Fruit fly (Drosophila melanogaster) whole organism, larva: ENCODE results near the gene CG12948.

Experiments used
- noc ChIP-seq: fragments of 200-800 bp; sonication (Bioruptor generic); optimal IDR thresholded peaks from 3 replicates; lab custom pipeline; 2019; ENCODE audit warnings: missing biosample characterization, mild to moderate bottlenecking, missing genetic modification characterization, moderate library complexity

CG12948 gene

DNA sequence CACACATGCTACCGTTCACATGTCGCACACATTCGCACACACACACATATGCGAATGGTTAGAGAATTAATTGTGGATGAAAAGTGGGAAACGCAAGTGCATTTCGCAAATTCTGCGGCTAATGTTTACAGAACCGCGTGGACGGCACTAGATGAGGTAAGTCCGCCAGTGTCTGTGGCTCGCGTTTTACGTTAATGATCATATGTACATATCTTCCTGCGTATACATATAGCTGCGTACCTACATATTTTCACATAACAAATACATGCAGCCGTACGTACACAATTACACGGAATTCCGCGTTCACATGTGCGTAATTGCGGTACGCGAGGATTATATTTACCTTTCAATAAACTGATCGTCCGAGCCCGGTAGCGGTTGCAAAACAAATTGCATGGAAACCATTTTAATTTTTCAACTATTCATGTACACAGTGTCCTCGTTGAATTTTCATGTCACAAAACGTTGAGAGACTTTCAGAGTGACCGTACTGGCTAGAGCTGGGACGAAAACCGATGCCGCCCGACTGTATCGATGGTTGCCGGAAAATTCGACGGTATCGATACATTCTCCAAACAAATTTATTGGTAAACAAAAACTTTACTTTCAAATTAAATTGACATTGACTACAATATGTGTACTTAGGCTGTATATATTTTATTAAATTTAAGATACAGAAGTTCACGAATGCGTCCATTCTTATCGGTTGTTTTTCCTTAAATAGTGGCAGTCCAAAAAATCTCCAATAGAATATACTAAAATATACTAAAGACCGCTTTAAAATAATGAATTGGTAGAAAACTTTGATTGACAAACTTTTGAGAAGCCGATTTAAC lies 22.2 kb downstream of the CG12948 start, which contains the start of gene hyd:
hyd (minus strand) TSS at position 495 of the 836 bp plus-strand sequence.
- no peak for TF ChIP-seq noc (tag; lab: Kevin White, UChicago)

DNA sequence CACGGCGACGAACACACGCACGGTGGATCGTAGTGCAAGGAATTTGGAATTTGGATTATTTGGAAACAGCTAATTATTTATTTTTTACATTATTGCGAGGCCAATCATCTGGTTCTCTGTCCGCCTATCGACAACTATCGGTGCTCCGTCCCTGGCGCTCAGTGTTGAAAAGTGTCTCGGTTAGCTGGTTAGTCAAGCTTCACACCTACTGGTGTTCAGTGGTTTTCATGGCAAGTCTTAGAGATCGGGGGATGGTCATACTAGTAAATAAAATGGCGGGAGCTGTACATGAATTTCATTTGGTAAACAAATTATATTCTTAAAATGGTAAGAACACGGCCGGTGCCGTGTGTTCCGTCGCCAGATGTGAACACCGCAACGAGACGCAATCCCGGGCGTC lies 36.7 kb downstream of the CG12948 start, which contains the start of the genes trbd and dmt:
trbd (minus strand) TSS at position 152 of the 400 bp plus-strand sequence.
dmt (plus strand) TSS at position 257 of the 400 bp plus-strand sequence.
- no peak for TF ChIP-seq noc (tag; lab: Kevin White, UChicago)

DNA sequence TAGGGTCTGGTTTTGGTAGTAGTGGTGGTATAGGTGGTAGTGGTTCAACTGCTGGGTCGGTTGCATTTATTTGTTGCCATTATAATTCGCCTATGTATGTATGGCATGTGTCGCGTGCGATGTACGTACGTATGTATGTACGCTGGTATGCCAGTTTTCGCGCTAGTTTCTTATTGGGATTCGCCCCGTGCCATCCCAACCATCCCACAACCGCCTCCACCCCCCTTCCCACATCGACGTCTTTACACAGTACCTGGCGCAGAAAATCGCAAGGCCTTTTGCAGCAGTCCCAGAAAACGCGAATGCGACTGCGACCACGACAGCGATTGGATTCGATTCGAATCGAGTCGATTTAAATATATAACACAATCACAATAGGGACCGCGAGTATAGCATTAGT lies 37.3 kb downstream of the CG12948 start:
- no peak for TF ChIP-seq noc (tag; lab: Kevin White, UChicago)

DNA sequence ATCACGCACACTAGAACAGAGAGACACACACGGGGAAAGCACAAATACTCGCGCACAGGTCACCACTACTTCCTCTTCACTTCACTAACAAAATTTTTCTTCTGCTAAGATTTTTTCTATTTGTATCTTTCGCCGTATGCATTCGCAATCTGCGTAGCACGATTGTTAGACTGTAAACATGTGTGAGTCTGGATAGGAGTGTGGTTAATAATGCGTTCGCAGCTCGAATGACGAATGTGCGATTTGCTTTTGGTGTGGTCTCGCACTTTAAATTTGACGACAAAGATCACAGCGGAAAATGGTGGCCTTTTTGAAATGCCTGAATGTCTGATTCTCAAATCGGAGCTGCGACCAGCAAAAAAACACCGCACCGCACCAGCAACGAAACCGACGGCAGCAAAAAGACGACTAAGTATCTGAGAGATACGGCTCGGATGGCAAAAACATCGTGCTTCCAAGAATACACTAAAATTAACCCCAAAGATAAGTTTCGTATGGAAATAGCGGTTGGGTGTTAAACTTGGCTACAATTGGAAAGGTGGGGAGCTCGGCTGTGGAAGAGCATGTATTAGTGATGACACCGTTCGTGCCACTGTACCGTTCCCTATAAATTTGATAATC lies 42.4 kb downstream of the CG12948 start, which contains the start of gene Unc-115a:
Unc-115a (minus strand) TSS at position 410 of the 621 bp plus-strand sequence.
- peak; percentile 46 for TF ChIP-seq noc (tag; lab: Kevin White, UChicago)

DNA sequence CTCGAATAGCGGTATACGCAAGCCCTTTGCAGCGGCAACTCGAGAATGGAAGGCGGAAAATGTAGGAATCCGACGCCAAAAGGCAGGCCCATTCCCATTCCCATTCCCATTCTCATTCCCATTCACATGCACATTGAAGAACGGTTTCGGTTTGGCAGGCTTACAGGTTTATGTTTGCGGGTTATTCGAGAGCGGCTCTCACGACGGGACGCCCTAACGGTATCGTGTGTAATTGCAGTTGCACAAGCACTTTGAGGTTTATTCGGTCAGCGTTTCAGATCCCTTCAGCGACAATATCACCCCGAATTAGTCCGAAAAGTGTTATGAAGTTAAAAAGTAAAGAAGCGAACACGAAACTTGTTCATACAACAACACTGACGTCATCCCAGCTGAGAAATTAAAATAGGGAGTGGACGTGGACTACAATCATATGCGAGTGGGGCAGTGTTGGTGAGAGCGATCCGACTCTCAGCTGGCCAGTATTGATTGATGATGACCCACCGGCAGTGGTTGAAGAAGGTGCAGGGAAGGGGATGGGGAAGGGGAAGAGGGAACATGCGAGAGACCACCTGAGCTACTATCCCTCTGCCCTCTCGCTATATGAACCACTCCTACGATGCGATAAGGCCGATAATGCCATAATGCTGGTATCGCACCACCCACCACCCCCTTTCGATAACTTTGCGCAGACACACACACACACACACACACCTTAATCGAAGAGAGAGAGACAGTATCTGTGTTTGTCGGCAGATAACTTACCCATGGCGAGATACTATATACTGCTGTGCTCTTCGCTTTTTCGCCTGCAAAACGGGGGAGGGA lies 43.1 kb downstream of the CG12948 start:
- TF ChIP-seq noc (tag; lab: Kevin White, UChicago), result peak; percentile 47

DNA sequence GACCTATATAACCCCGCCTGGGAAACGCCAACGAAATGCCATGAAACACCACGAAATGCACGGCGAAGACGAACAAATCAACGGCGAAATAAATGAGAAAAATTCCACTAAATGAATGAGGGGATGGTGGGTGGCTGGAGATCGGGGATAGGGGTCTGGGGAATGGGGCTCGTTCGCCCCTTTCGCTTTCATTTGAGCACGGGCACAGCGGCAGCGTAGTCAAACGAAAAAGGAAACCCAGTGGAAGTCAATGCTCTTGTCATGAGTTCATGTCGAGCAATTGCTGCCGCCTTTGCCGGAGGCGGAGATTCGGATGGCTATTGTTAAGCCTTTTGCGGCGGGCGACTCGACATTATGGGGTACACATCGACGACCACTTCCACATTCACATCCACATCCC lies 44.3 kb downstream of the CG12948 start:
- no peak for TF ChIP-seq noc (tag; lab: Kevin White, UChicago)

DNA sequence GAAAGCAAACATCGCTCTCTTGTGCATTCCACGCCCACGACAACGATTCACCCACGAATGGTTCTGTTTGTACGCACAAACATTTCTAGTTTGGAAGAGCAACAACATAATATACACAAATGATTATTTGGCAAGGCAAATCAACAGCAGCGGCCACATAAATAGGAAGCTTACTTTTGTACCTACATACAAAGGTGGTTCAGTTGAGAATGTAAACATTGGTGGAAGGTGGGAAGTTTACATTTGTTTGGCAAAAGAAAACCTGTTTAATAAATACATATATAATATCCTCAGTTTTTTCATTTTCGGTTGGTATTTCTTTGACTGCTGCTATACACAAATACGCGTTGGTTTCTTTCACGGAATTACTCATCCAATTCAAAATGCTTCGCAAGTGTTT lies 45.0 kb downstream of the CG12948 start:
- peak; percentile 91 for TF ChIP-seq noc (tag; lab: Kevin White, UChicago)

DNA sequence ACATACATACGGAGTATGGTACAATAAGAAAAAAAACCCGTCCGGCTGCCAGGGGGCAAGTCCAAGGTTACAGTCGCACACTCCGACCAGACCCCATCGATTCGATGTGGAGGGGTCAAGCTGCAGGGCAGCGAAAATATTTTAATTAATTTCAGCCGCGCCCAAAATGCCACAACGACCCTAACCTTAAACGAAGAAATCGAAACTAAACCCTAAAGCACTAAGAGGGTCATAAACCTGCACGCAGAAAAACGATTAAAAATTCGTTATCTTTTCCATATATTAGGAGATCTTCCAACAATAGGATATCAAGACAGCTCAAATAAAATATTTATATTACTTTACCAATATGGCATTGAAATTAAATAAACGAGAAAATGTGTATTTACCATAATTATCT lies 45.6 kb downstream of the CG12948 start:
- no peak for TF ChIP-seq noc (tag; lab: Kevin White, UChicago)

DNA sequence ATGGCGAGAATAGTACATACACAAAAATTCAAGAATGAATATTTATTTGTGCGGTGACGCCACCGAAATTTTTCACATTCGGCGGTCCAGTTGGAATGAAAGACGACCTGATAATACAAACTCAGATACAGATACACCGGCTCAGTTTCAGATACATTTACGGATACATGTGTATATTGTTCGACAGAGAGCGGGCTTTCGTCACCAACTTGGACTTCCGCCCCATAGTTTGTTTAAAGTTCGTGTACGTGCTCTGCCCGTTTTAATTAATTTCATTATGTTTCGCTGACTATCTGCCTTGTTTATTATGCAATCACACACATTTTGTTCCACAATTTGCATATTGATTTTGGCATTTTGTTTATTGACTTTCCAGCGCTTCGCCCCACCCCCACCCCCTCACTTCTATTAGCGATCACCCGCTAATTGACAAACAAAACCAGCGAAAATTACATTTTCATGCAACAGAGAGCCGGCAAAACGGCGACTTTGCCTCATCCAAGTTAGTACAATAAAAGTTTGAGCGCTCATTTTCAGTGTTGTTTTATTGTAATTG lies 46.3 kb downstream of the CG12948 start:
- TF ChIP-seq noc (tag; lab: Kevin White, UChicago), result no peak

DNA sequence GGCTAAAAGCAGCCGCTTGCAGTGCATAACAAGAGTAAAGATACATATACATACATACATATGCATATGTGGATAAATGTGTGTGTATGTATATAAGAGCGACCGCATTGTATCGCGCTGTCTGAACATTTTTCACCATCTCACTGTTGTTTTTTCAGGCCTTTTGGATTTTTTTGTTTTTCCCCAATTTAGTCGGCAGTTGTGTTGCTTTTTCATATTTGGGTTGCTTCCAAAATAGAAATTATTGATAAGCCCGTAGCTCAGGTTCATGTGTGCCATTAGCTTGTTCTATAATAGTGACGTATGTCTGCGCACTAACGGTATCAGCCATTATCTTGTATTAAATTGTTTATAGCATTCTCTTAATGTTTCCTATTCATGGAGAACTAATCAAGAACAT lies 47.0 kb downstream of the CG12948 start:
- peak; percentile 12 for TF ChIP-seq noc (tag; lab: Kevin White, UChicago)
